Worm (Caenorhabditis elegans) whole organism, L4 larva: ENCODE measurements around the gene C04E6.8.

ENCODE experiments used
- F10B5.3 ChIP-seq: sonication (generic microtip); optimal IDR thresholded peaks from 2 replicates; lab custom pipeline; 2016; ENCODE audit warnings: mild to moderate bottlenecking, missing genetic modification characterization, missing compliant biosample characterization
- F37D6.2 ChIP-seq: sonication (generic microtip); optimal IDR thresholded peaks from 2 replicates; lab custom pipeline; 2016; ENCODE audit warnings: mild to moderate bottlenecking, missing genetic modification characterization, missing compliant biosample characterization
- R02D3.7 ChIP-seq: fragments of 150-350 bp; sonication (generic microtip); optimal IDR thresholded peaks from 3 replicates; lab custom pipeline; 2014; ENCODE audit warnings: missing biosample characterization, missing genetic modification characterization
- Y48G9A.11 ChIP-seq: fragments of 200-800 bp; sonication (Bioruptor generic); IDR thresholded peaks from 2 replicates; pipeline ENCODE4 v1.3.6; 2022; ENCODE audit warnings: missing genetic modification reagents, missing genetic modification characterization, missing compliant biosample characterization
- Y75B8A.6 ChIP-seq: fragments of 200-800 bp; sonication (Bioruptor generic); IDR thresholded peaks from 2 replicates; pipeline ENCODE4 v1.3.6; 2022; ENCODE audit warnings: missing genetic modification reagents, missing genetic modification characterization, missing compliant biosample characterization
- ZK337.2 ChIP-seq: fragments of 200-800 bp; sonication (Bioruptor generic); IDR thresholded peaks from 2 replicates; pipeline ENCODE4 v1.3.6; 2022; ENCODE audit warnings: missing genetic modification reagents, missing genetic modification characterization, missing compliant biosample characterization
- aha-1 ChIP-seq: fragments of 150-350 bp; peaks from one replicate; lab custom pipeline; 2014; ENCODE audit warnings: missing biosample characterization, missing genetic modification characterization
- attf-4 ChIP-seq: sonication (generic microtip); optimal IDR thresholded peaks from 3 replicates; lab custom pipeline; 2017; ENCODE audit warnings: missing biosample characterization, missing genetic modification characterization
- ceh-44 ChIP-seq: fragments of 200-800 bp; sonication (Bioruptor generic); IDR thresholded peaks from 2 replicates; pipeline ENCODE4 v1.3.6; 2022; ENCODE audit warnings: missing genetic modification reagents, missing genetic modification characterization, missing compliant biosample characterization
- ceh-62 ChIP-seq: sonication (generic microtip); optimal IDR thresholded peaks from 2 replicates; lab custom pipeline; 2017; ENCODE audit warnings: missing biosample characterization, missing genetic modification characterization
- ces-1 ChIP-seq: fragments of 150-350 bp; sonication (generic microtip); optimal IDR thresholded peaks from 4 replicates; lab custom pipeline; 2014; ENCODE audit warnings: missing biosample characterization, missing genetic modification reagents, missing genetic modification characterization
- cey-2 ChIP-seq: sonication (generic microtip); optimal IDR thresholded peaks from 3 replicates; lab custom pipeline; 2017; ENCODE audit warnings: missing genetic modification characterization, mild to moderate bottlenecking, missing compliant biosample characterization, antibody characterized with exemption, borderline replicate concordance; ENCODE audit not compliant: insufficient read depth
- dmd-6 ChIP-seq: fragments of 200-800 bp; sonication (Bioruptor generic); IDR thresholded peaks from 2 replicates; pipeline ENCODE4 v1.3.6; 2022; ENCODE audit warnings: missing genetic modification reagents, missing genetic modification characterization, missing compliant biosample characterization
- dmd-8 ChIP-seq: fragments of 200-800 bp; sonication (Bioruptor generic); IDR thresholded peaks from 2 replicates; pipeline ENCODE4 v1.3.6; 2022; ENCODE audit warnings: missing genetic modification characterization, missing compliant biosample characterization
- egl-27 ChIP-seq: sonication (generic microtip); optimal IDR thresholded peaks from 3 replicates; lab custom pipeline; 2017; ENCODE audit warnings: missing biosample characterization, missing genetic modification reagents, missing genetic modification characterization
- fkh-10 ChIP-seq: fragments of 150-350 bp; optimal IDR thresholded peaks from 2 replicates; lab custom pipeline; 2014; ENCODE audit warnings: missing biosample characterization, missing genetic modification reagents, missing genetic modification characterization
- gei-8 ChIP-seq: fragments of 200-800 bp; sonication (Bioruptor generic); optimal IDR thresholded peaks from 2 replicates; lab custom pipeline; 2018; ENCODE audit warnings: mild to moderate bottlenecking, missing genetic modification characterization, missing compliant biosample characterization
- hmg-1.1 ChIP-seq: fragments of 200-800 bp; sonication (Bioruptor generic); IDR thresholded peaks from 2 replicates; pipeline ENCODE4 v1.3.6; 2022; ENCODE audit warnings: missing genetic modification reagents, missing genetic modification characterization, missing compliant biosample characterization
- lim-7 ChIP-seq: fragments of 200-800 bp; sonication (Bioruptor generic); IDR thresholded peaks from 2 replicates; pipeline ENCODE4 v1.3.6; 2022; ENCODE audit warnings: missing genetic modification characterization, missing compliant biosample characterization
- lin-13 ChIP-seq: fragments of 150-350 bp; optimal IDR thresholded peaks from 2 replicates; lab custom pipeline; 2014; ENCODE audit warnings: missing biosample characterization, missing genetic modification reagents, missing genetic modification characterization
- lin-38 ChIP-seq: fragments of 200-800 bp; sonication (Bioruptor generic); IDR thresholded peaks from 2 replicates; pipeline ENCODE4 v1.3.6; 2022; ENCODE audit warnings: missing genetic modification reagents, missing genetic modification characterization, missing compliant biosample characterization
- lin-39 ChIP-seq: fragments of 150-350 bp; optimal IDR thresholded peaks from 2 replicates; lab custom pipeline; 2014; ENCODE audit warnings: missing biosample characterization, missing genetic modification reagents, missing genetic modification characterization
- mep-1 ChIP-seq: fragments of 150-350 bp; sonication (generic microtip); optimal IDR thresholded peaks from 3 replicates; lab custom pipeline; 2014; ENCODE audit warnings: missing biosample characterization, missing genetic modification characterization
- mes-2 ChIP-seq: sonication (generic microtip); optimal IDR thresholded peaks from 2 replicates; lab custom pipeline; 2016; ENCODE audit warnings: missing genotype, mild to moderate bottlenecking, missing genetic modification characterization, missing compliant biosample characterization; ENCODE audit not compliant: poor library complexity, severe bottlenecking
- nhr-42 ChIP-seq: fragments of 200-800 bp; sonication (Bioruptor generic); IDR thresholded peaks from 2 replicates; pipeline ENCODE4 v1.3.6; 2022; ENCODE audit warnings: missing genetic modification characterization, missing compliant biosample characterization
- nhr-6 ChIP-seq: fragments of 150-350 bp; optimal IDR thresholded peaks from 2 replicates; lab custom pipeline; 2014; ENCODE audit warnings: missing biosample characterization, missing genetic modification characterization
- nhr-76 ChIP-seq: fragments of 150-350 bp; optimal IDR thresholded peaks from 2 replicates; lab custom pipeline; 2014; ENCODE audit warnings: missing biosample characterization, missing genetic modification characterization
- nhr-77 ChIP-seq: fragments of 150-350 bp; optimal IDR thresholded peaks from 2 replicates; lab custom pipeline; 2014; ENCODE audit warnings: missing biosample characterization, missing genetic modification characterization
- saeg-2 ChIP-seq: fragments of 200-800 bp; sonication (Bioruptor generic); IDR thresholded peaks from 2 replicates; pipeline ENCODE4 v1.3.6; 2022; ENCODE audit warnings: missing genetic modification reagents, missing genetic modification characterization, missing compliant biosample characterization
- skn-1 ChIP-seq: fragments of 150-350 bp; optimal IDR thresholded peaks from 2 replicates; lab custom pipeline; 2014; ENCODE audit warnings: missing biosample characterization, missing genetic modification characterization
- snpc-1.2 ChIP-seq: fragments of 200-800 bp; sonication (Bioruptor generic); IDR thresholded peaks from 2 replicates; pipeline ENCODE4 v1.3.6; 2022; ENCODE audit warnings: missing genetic modification reagents, missing genetic modification characterization, missing compliant biosample characterization
- snpc-4 ChIP-seq: fragments of 150-350 bp; optimal IDR thresholded peaks from 2 replicates; lab custom pipeline; 2014; ENCODE audit warnings: missing biosample characterization, missing genetic modification characterization
- spr-3 ChIP-seq: fragments of 200-800 bp; sonication (Bioruptor generic); optimal IDR thresholded peaks from 2 replicates; lab custom pipeline; 2018; ENCODE audit warnings: mild to moderate bottlenecking, missing genetic modification characterization, missing compliant biosample characterization
- tag-97 ChIP-seq: fragments of 200-800 bp; sonication (Bioruptor generic); IDR thresholded peaks from 2 replicates; pipeline ENCODE4 v1.3.6; 2022; ENCODE audit warnings: missing genetic modification characterization, missing compliant biosample characterization
- tra-1 ChIP-seq: fragments of 200-800 bp; sonication (Bioruptor generic); IDR thresholded peaks from 2 replicates; pipeline ENCODE4 v1.3.6; 2022; ENCODE audit warnings: missing genetic modification reagents, missing genetic modification characterization, missing compliant biosample characterization
- vab-7 ChIP-seq: fragments of 200-800 bp; sonication (Bioruptor generic); IDR thresholded peaks from 2 replicates; pipeline ENCODE4 v1.3.6; 2022; ENCODE audit warnings: missing genetic modification reagents, missing genetic modification characterization, missing compliant biosample characterization
- zag-1 ChIP-seq: fragments of 150-350 bp; optimal IDR thresholded peaks from 2 replicates; lab custom pipeline; 2014; ENCODE audit warnings: missing biosample characterization, missing genetic modification characterization
- zfp-2 ChIP-seq: sonication (generic microtip); optimal IDR thresholded peaks from 2 replicates; lab custom pipeline; 2016; ENCODE audit warnings: mild to moderate bottlenecking, missing genetic modification characterization, missing compliant biosample characterization
- ztf-7 ChIP-seq: fragments of 150-350 bp; optimal IDR thresholded peaks from 2 replicates; lab custom pipeline; 2014; ENCODE audit warnings: missing biosample characterization, missing genetic modification characterization

The C04E6.8 gene

ce11 chrV:5842507-5843144, 41.0 kb downstream of the C04E6.8 start (continued):
- TF ChIP-seq R02D3.7 (tag; lab: Kevin White, UChicago): no peak
- peak; percentile 24 for TF ChIP-seq mep-1
- TF ChIP-seq nhr-42 (GFP tag; lab: Robert Waterston, UW): no peak
- TF ChIP-seq egl-27: no peak
- TF ChIP-seq lin-39 (tag; lab: Kevin White, UChicago): no peak
- no peak for TF ChIP-seq fkh-10 (GFP tag; lab: Kevin White, UChicago)
- no peak for TF ChIP-seq ces-1
- TF ChIP-seq Y75B8A.6 (GFP tag; lab: Robert Waterston, UW): peak; percentile 66; the same call in 1 of the 2 replicates
- TF ChIP-seq cey-2: no peak
- TF ChIP-seq F37D6.2: no peak
- no peak for TF ChIP-seq spr-3 (GFP tag; lab: Kevin White, UChicago)
- no peak for TF ChIP-seq lin-13 (GFP tag; lab: Kevin White, UChicago)
- 0 out of 2 replicates have a peak, but pooled peaks have one; percentile 5 for TF ChIP-seq tra-1 (GFP tag; lab: Robert Waterston, UW)
- TF ChIP-seq Y48G9A.11 (GFP tag; lab: Robert Waterston, UW): no peak
- TF ChIP-seq snpc-1.2 (GFP tag; lab: Robert Waterston, UW): peak; percentile 57
- TF ChIP-seq ztf-7: no peak
- TF ChIP-seq lin-38: no peak
- TF ChIP-seq snpc-4 (tag; lab: Kevin White, UChicago): no peak
- no peak for TF ChIP-seq gei-8 (GFP tag; lab: Kevin White, UChicago)
- no peak for TF ChIP-seq attf-4 (tag; lab: Kevin White, UChicago)
- no peak for TF ChIP-seq lim-7 (GFP tag; lab: Robert Waterston, UW)
- no peak for TF ChIP-seq ceh-44 (GFP tag; lab: Robert Waterston, UW)
- TF ChIP-seq skn-1 (tag; lab: Kevin White, UChicago): no peak
- TF ChIP-seq F10B5.3: no peak
- no peak for TF ChIP-seq ceh-62 (tag; lab: Kevin White, UChicago)
- TF ChIP-seq nhr-6: no peak

- TF ChIP-seq mes-2 (tag; lab: Kevin White, UChicago): no peak
- no peak for TF ChIP-seq vab-7 (GFP tag; lab: Robert Waterston, UW)
- TF ChIP-seq hmg-1.1 (GFP tag; lab: Robert Waterston, UW): no peak
- TF ChIP-seq zag-1 (tag; lab: Kevin White, UChicago): no peak
- TF ChIP-seq dmd-6: no peak
- TF ChIP-seq skn-1 (tag; lab: Kevin White, UChicago): no peak
- no peak for TF ChIP-seq zfp-2 (tag; lab: Kevin White, UChicago)
- TF ChIP-seq nhr-76 (tag; lab: Kevin White, UChicago): no peak
- TF ChIP-seq attf-4 (tag; lab: Kevin White, UChicago): no peak
- no peak for TF ChIP-seq ZK337.2
- TF ChIP-seq tag-97: no peak
- peak; percentile 96 for TF ChIP-seq aha-1 (tag; lab: Kevin White, UChicago)
- TF ChIP-seq nhr-77: no peak
- TF ChIP-seq dmd-8: 0 out of 2 replicates have a peak, but pooled peaks have one; percentile 23
- no peak for TF ChIP-seq saeg-2 (GFP tag; lab: Robert Waterston, UW)
- no peak for TF ChIP-seq Y75B8A.6 (GFP tag; lab: Robert Waterston, UW)
Measured at ce11 chrV:5840939-5841338, 42.7 kb downstream of the C04E6.8 start.
